Fruit fly (Drosophila melanogaster): ENCODE measurements around the gene CG44532.

CG44532 gene

dm6 chrX:9196362-9196761 lies 34.5 kb downstream of the CG44532 start, which contains the start of gene CG12118:
CG12118 (minus strand) TSS chrX:9196414.
- TF ChIP-seq Trl (optimal IDR thresholded peaks at IDR 0.05) (no peak), Trl (GFP tag; optimal IDR thresholded peaks at IDR 0.05) (peak; percentile 55), CG5953 (GFP tag; IDR thresholded peaks at IDR 0.05) (0 out of 2 replicates have a peak, but pooled peaks have one; percentile 10), CG10321 (GFP tag; IDR thresholded peaks at IDR 0.05) (peak; percentile 56; the same call in 1 of the 2 replicates), Dp (GFP tag; optimal IDR thresholded peaks at IDR 0.05) (peak; percentile 87), ind (GFP tag; optimal IDR thresholded peaks at IDR 0.05) (peak; percentile 80), ems (GFP tag; optimal IDR thresholded peaks at IDR 0.05) (peak; percentile 17), Dip2 (GFP tag; IDR thresholded peaks at IDR 0.05) (no peak), scrt (GFP tag; optimal IDR thresholded peaks at IDR 0.05) (peak; percentile 43), hth (optimal IDR thresholded peaks at IDR 0.05) (no peak), CG12155 (GFP tag; optimal IDR thresholded peaks at IDR 0.05) (peak; percentile 79), CG17612 (GFP tag; IDR thresholded peaks at IDR 0.05) (peak; percentile 65), tll (GFP tag; optimal IDR thresholded peaks at IDR 0.05) (no peak), Xrp1 (GFP tag; IDR thresholded peaks at IDR 0.05) (peak; percentile 80), sima (GFP tag; optimal IDR thresholded peaks at IDR 0.05) (no peak), fd96Cb (tag; optimal IDR thresholded peaks at IDR 0.05) (peak; percentile 67), tio (GFP tag; optimal IDR thresholded peaks at IDR 0.05) (peak; percentile 76), cg (GFP tag; optimal IDR thresholded peaks at IDR 0.05) (no peak), CG12219 (GFP tag; optimal IDR thresholded peaks at IDR 0.05) (no peak), CG6272 (GFP tag; IDR thresholded peaks at IDR 0.05) (peak; percentile 80), CG14667 (GFP tag; IDR thresholded peaks at IDR 0.05) (peak; percentile 57; the same call in 1 of the 2 replicates), tx (GFP tag; optimal IDR thresholded peaks at IDR 0.05) (peak; percentile 12), CG11504 (tag; optimal IDR thresholded peaks at IDR 0.05) (peak; percentile 77), nau (GFP tag; optimal IDR thresholded peaks at IDR 0.05) (no peak), dimm (GFP tag; IDR thresholded peaks at IDR 0.05) (peak; percentile 39; the same call in 1 of the 2 replicates), peb (GFP tag; IDR thresholded peaks at IDR 0.05) (peak; percentile 38; the same call in 1 of the 2 replicates), ranshi (GFP tag; IDR thresholded peaks at IDR 0.05) (peak; percentile 75), CG11456 (GFP tag; IDR thresholded peaks at IDR 0.05) (peak; percentile 81), Opbp (GFP tag; IDR thresholded peaks at IDR 0.05; ENCODE audit: partially characterized antibody) (peak; percentile 85), Deaf1 (tag; optimal IDR thresholded peaks at IDR 0.05) (peak; percentile 36), CG2875 (GFP tag; optimal IDR thresholded peaks at IDR 0.05) (peak; percentile 44), CG8478 (optimal IDR thresholded peaks at IDR 0.05) (no peak), CG7987 (GFP tag; optimal IDR thresholded peaks at IDR 0.05) (peak; percentile 44), chinmo (GFP tag; IDR thresholded peaks at IDR 0.05; ENCODE audit: partially characterized antibody) (peak; percentile 72; the same call in 1 of the 4 replicates), lola (GFP tag; optimal IDR thresholded peaks at IDR 0.05) (peak in 1 of 3 experiments; percentile 75), CG17359 (tag; optimal IDR thresholded peaks at IDR 0.05) (peak; percentile 80), CG9727 (GFP tag; optimal IDR thresholded peaks at IDR 0.05) (peak; percentile 84), bbx (GFP tag; IDR thresholded peaks at IDR 0.05; ENCODE audit: partially characterized antibody) (peak; percentile 84), Ravus (GFP tag; IDR thresholded peaks at IDR 0.05) (no peak; the same call in 1 of the 2 replicates), BtbVII (GFP tag; optimal IDR thresholded peaks at IDR 0.05) (peak; percentile 36), maf-S (GFP tag; optimal IDR thresholded peaks at IDR 0.05) (peak; percentile 32), gfzf (GFP tag; optimal IDR thresholded peaks at IDR 0.05) (no peak), Adf1 (GFP tag; IDR thresholded peaks at IDR 0.05) (peak; percentile 62), nmo (GFP tag; optimal IDR thresholded peaks at IDR 0.05) (peak; percentile 85), CG10654 (GFP tag; optimal IDR thresholded peaks at IDR 0.05) (peak; percentile 82), HLH3B (GFP tag; IDR thresholded peaks at IDR 0.05) (peak; percentile 78), B-H1 (GFP tag; IDR thresholded peaks at IDR 0.05) (peak; percentile 62), CG2889 (GFP tag; IDR thresholded peaks at IDR 0.05) (peak; percentile 84), E2f1 (GFP tag; IDR thresholded peaks at IDR 0.05) (peak; percentile 80), CG17829 (tag; optimal IDR thresholded peaks at IDR 0.05) (peak; percentile 74), CG10565 (GFP tag; optimal IDR thresholded peaks at IDR 0.05) (no peak)
